Worm (Caenorhabditis elegans): ENCODE measurements around the gene txt-17.

txt-17 gene

DNA sequence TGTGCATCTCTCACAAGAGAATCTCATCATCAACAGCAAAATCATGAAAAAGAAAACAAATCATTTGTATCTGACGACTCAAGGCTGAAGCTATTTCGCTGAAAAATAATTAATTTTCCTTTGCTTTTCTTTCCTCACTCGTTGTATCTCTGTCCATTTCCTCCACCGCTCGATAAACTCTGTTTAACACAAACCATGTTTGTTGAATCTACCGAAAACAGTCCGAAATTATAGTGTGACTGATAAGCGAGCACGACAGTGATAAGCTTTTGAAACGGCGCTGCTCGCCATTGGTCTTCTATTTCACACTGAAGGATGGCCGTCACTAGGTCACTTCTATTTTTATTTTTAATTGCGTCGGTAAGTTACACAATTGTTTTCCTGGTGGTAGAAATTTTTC lies 22.6 kb upstream of the txt-17 start, which contains the start of gene npa-1:
Gene npa-1 (plus strand): TSS at position 142 of the 400 bp plus-strand sequence.
- TF ChIP-seq F37D6.2 (tag; optimal IDR thresholded peaks at IDR 0.05) (no peak), nhr-77 (tag; optimal IDR thresholded peaks at IDR 0.05) (peak; percentile 13), mxl-3 (GFP tag; optimal IDR thresholded peaks at IDR 0.05) (peak; percentile 19), nhr-48 (tag; optimal IDR thresholded peaks at IDR 0.05) (no peak), dve-1 (tag; optimal IDR thresholded peaks at IDR 0.05; ENCODE audit: insufficient read depth) (peak; percentile 26), lir-3 (tag; optimal IDR thresholded peaks at IDR 0.05) (no peak), spr-1 (tag; optimal IDR thresholded peaks at IDR 0.05) (no peak), pqm-1 (tag; optimal IDR thresholded peaks at IDR 0.05) (peak; percentile 60), nhr-102 (tag; optimal IDR thresholded peaks at IDR 0.05) (peak; percentile 5), hlh-11 (tag; optimal IDR thresholded peaks at IDR 0.05) (peak; percentile 61), lin-1 (GFP tag; IDR thresholded peaks at IDR 0.05) (0 out of 2 replicates have a peak, but pooled peaks have one; percentile 18), snpc-4 (tag; optimal IDR thresholded peaks at IDR 0.05) (no peak), nhr-28 (tag; optimal IDR thresholded peaks at IDR 0.05) (peak; percentile 75), daf-16 (GFP tag; optimal IDR thresholded peaks at IDR 0.05) (no peak), daf-16 (tag; optimal IDR thresholded peaks at IDR 0.05) (peak; percentile 51), mes-2 (tag; optimal IDR thresholded peaks at IDR 0.05; ENCODE audit: poor library complexity, severe bottlenecking) (peak; percentile 18), dmd-6 (GFP tag; IDR thresholded peaks at IDR 0.05) (peak; percentile 43)

DNA sequence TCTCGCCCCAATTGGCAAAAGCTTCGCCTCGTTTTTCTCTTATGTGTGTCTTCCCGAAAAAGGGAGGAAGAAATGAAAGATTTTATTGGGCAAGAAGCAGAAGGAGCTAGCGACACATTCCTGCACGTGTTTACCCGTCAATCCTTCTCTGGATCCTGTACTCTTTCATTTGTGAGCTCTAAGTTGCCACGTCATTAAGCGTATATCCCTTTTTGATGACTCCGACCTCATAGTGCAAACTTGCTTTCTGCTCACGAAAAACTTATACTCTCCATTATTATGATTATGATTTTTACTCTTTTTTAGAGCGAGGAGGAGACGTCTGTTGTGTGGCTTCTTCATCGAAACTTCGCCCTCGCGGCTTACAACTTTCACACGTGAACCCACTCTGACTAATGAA lies 19.3 kb upstream of the txt-17 start, which contains the start of gene F27B10.1:
Gene F27B10.1 (plus strand): TSS at position 301 of the 400 bp plus-strand sequence.
- TF ChIP-seq tag-97 (GFP tag; IDR thresholded peaks at IDR 0.05) (no peak), lin-29 (GFP tag; IDR thresholded peaks at IDR 0.05) (no peak), rbr-2 (tag; optimal IDR thresholded peaks at IDR 0.05) (no peak), T26A8.4 (GFP tag; IDR thresholded peaks at IDR 0.05) (no peak), ama-1 (optimal IDR thresholded peaks at IDR 0.05) (no peak), lsy-2 (tag; optimal IDR thresholded peaks at IDR 0.05) (no peak), ceh-44 (GFP tag; IDR thresholded peaks at IDR 0.05) (no peak), zag-1 (tag; optimal IDR thresholded peaks at IDR 0.05) (no peak), cey-2 (tag; optimal IDR thresholded peaks at IDR 0.05; ENCODE audit: borderline replicate concordance, insufficient read depth) (no peak)

DNA sequence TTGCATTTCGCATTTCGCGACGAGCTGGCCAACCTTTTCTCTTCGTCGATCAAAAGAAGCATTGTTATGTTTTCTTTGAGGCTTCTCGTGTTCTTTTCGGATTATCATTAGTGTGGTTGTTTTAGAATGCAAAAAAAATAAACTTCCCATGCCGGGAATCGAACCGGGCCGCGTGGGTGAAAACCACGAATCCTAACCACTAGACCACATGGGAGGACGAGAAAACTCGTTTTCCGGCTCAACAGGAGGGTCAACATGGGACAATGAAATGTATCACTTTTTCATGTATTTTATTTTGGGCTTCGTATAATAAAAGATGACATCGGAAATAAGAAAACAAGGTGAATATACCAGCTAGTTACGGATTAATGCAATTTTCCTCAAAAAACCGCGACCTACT lies 16.6 kb upstream of the txt-17 start:
- 0 out of 2 replicates have a peak, but pooled peaks have one; percentile 11 for TF ChIP-seq snpc-1.2 (GFP tag; IDR thresholded peaks at IDR 0.05)
- no peak for TF ChIP-seq daf-8 (GFP tag; IDR thresholded peaks at IDR 0.05)
- TF ChIP-seq Y48G9A.11 (GFP tag; IDR thresholded peaks at IDR 0.05): no peak
- TF ChIP-seq ces-1 (GFP tag; optimal IDR thresholded peaks at IDR 0.05): no peak
- TF ChIP-seq madf-5 (GFP tag; IDR thresholded peaks at IDR 0.05): 0 out of 4 replicates have a peak, but pooled peaks of 1 of the 2 experiments have one; percentile 29
- TF ChIP-seq nhr-42 (GFP tag; IDR thresholded peaks at IDR 0.05): no peak
- no peak for TF ChIP-seq nhr-111 (GFP tag; optimal IDR thresholded peaks at IDR 0.05)
- TF ChIP-seq mes-2 (tag; optimal IDR thresholded peaks at IDR 0.05; ENCODE audit: poor library complexity, severe bottlenecking): peak; percentile 9
- 0 out of 2 replicates have a peak, but pooled peaks have one; percentile 54 for TF ChIP-seq lim-7 (GFP tag; IDR thresholded peaks at IDR 0.05)
- TF ChIP-seq cey-2 (tag; optimal IDR thresholded peaks at IDR 0.05; ENCODE audit: borderline replicate concordance, insufficient read depth): no peak
- TF ChIP-seq egl-43 (GFP tag; IDR thresholded peaks at IDR 0.05): 0 out of 2 replicates have a peak, but pooled peaks have one; percentile 30

- TF ChIP-seq F49E8.2 (tag; optimal IDR thresholded peaks at IDR 0.05; ENCODE audit: borderline replicate concordance) (no peak), unc-62 (GFP tag; optimal IDR thresholded peaks at IDR 0.05 in 1 of 2) (peak in 1 of 2 experiments; percentile 59), unc-62 (tag; optimal IDR thresholded peaks at IDR 0.05) (no peak)
Measured at ce11 chrV:7068861-7069260, 15.9 kb upstream of the txt-17 start.

Data from whole organism, L4 larva.